Worm (Caenorhabditis elegans) whole organism, young adult: ENCODE measurements around the gene T19D7.6.
A peak's percentile ranks its signal among the peaks of the same experiment; 100 is the strongest.

Source experiments
- B0019.2 ChIP-seq: fragments of 200-800 bp; sonication (Bioruptor generic); conservative IDR thresholded peaks from 2 replicates; pipeline ENCODE4 v1.3.6; 2022; ENCODE audit warnings: missing genetic modification reagents, missing genetic modification characterization, missing compliant biosample characterization
- B0035.1 ChIP-seq: sonication (generic microtip); optimal IDR thresholded peaks from 2 replicates; lab custom pipeline; 2016; ENCODE audit warnings: missing genetic modification characterization, mild to moderate bottlenecking, missing compliant biosample characterization, missing genotype, missing genetic modification reagents
- F22D6.2 ChIP-seq: sonication (generic microtip); optimal IDR thresholded peaks from 2 replicates; lab custom pipeline; 2016; ENCODE audit warnings: mild to moderate bottlenecking, missing genetic modification characterization, missing compliant biosample characterization
- T26A5.8 ChIP-seq: sonication (generic microtip); optimal IDR thresholded peaks from 2 replicates; lab custom pipeline; 2016; ENCODE audit warnings: missing genetic modification characterization, missing compliant biosample characterization
- Y67H2A.10 ChIP-seq: fragments of 200-800 bp; sonication (Bioruptor generic); conservative IDR thresholded peaks from 2 replicates; pipeline ENCODE4 v1.3.6; 2022; ENCODE audit warnings: missing genetic modification reagents, missing genetic modification characterization, missing compliant biosample characterization
- cebp-1 ChIP-seq, 2 experiments: fragments of 200-800 bp in 1 of 2; sonication (Bioruptor generic) in 1 of 2; sonication (generic microtip) in 1 of 2; IDR thresholded peaks in 1 of 2; optimal IDR thresholded peaks in 1 of 2; 2 replicates each; pipeline versions ENCODE4 v1.3.6 to Lab custom; 2017 to 2022; ENCODE audit warnings: missing compliant biosample characterization in 2 of 2, missing genetic modification characterization in 2 of 2, mild to moderate bottlenecking in 1 of 2, missing genetic modification reagents in 1 of 2, moderate library complexity in 1 of 2
- ceh-100 ChIP-seq: fragments of 200-800 bp; sonication (Bioruptor generic); IDR thresholded peaks from 2 replicates; pipeline ENCODE4 v1.3.6; 2022; ENCODE audit warnings: missing genetic modification reagents, missing genetic modification characterization, missing compliant biosample characterization
- dpff-1 ChIP-seq: sonication (generic microtip); optimal IDR thresholded peaks from 2 replicates; lab custom pipeline; 2017; ENCODE audit warnings: mild to moderate bottlenecking, missing genetic modification characterization, missing compliant biosample characterization
- egrh-3 ChIP-seq: fragments of 200-800 bp; sonication (Bioruptor generic); IDR thresholded peaks from 2 replicates; pipeline ENCODE4 v1.3.6; 2022; ENCODE audit warnings: missing genetic modification reagents, missing genetic modification characterization, missing compliant biosample characterization
- fkh-3 ChIP-seq: sonication (generic microtip); optimal IDR thresholded peaks from 2 replicates; lab custom pipeline; 2016; ENCODE audit warnings: mild to moderate bottlenecking, missing genetic modification characterization, missing compliant biosample characterization
- gei-17 ChIP-seq: fragments of 200-800 bp; sonication (Bioruptor generic); optimal IDR thresholded peaks from 2 replicates; lab custom pipeline; 2018; ENCODE audit warnings: mild to moderate bottlenecking, missing genetic modification characterization, missing compliant biosample characterization
- hsf-1 ChIP-seq: fragments of 200-800 bp; sonication (Bioruptor generic); IDR thresholded peaks from 2 replicates; pipeline ENCODE4 v1.3.6; 2022; ENCODE audit warnings: missing genetic modification reagents, missing genetic modification characterization, missing compliant biosample characterization
- let-607 ChIP-seq, 2 experiments: fragments of 200-800 bp in 1 of 2; sonication (Bioruptor generic) in 1 of 2; sonication (generic microtip) in 1 of 2; optimal IDR thresholded peaks; 2 replicates each; lab custom pipeline; 2016 to 2018; ENCODE audit warnings: mild to moderate bottlenecking in 2 of 2, missing compliant biosample characterization in 2 of 2, missing genetic modification characterization in 2 of 2, moderate library complexity in 2 of 2, missing genotype in 1 of 2
- lin-26 ChIP-seq: fragments of 200-800 bp; sonication (Bioruptor generic); IDR thresholded peaks from 2 replicates; pipeline ENCODE4 v1.3.6; 2022; ENCODE audit warnings: missing genetic modification reagents, missing genetic modification characterization, missing compliant biosample characterization
- madf-6 ChIP-seq: fragments of 200-800 bp; sonication (Bioruptor generic); IDR thresholded peaks from 2 replicates; pipeline ENCODE4 v1.3.6; 2022; ENCODE audit warnings: missing genetic modification reagents, missing genetic modification characterization, missing compliant biosample characterization
- mcd-1 ChIP-seq: fragments of 200-800 bp; sonication (Bioruptor generic); IDR thresholded peaks from 2 replicates; pipeline ENCODE4 v1.3.6; 2022; ENCODE audit warnings: missing genetic modification reagents, missing genetic modification characterization, missing compliant biosample characterization
- mes-4 ChIP-seq: sonication (generic microtip); optimal IDR thresholded peaks from 2 replicates; lab custom pipeline; 2016; ENCODE audit warnings: missing genotype, missing genetic modification characterization, missing compliant biosample characterization
- nfya-2 ChIP-seq: fragments of 200-800 bp; sonication (Bioruptor generic); IDR thresholded peaks from 2 replicates; pipeline ENCODE4 v1.3.6; 2022; ENCODE audit warnings: missing genetic modification reagents, missing genetic modification characterization, missing compliant biosample characterization
- nhr-27 ChIP-seq: fragments of 200-800 bp; sonication (Bioruptor generic); optimal IDR thresholded peaks from 2 replicates; lab custom pipeline; 2018; ENCODE audit warnings: mild to moderate bottlenecking, missing genetic modification characterization, moderate library complexity, missing compliant biosample characterization
- nhr-90 ChIP-seq: sonication (generic microtip); optimal IDR thresholded peaks from 2 replicates; lab custom pipeline; 2016; ENCODE audit warnings: missing genotype, mild to moderate bottlenecking, missing genetic modification characterization, missing compliant biosample characterization
- sptf-2 ChIP-seq: fragments of 200-800 bp; sonication (Bioruptor generic); optimal IDR thresholded peaks from 2 replicates; lab custom pipeline; 2018; ENCODE audit warnings: mild to moderate bottlenecking, missing genetic modification characterization, missing compliant biosample characterization
- tlf-1 ChIP-seq: fragments of 200-800 bp; sonication (Bioruptor generic); optimal IDR thresholded peaks from 2 replicates; lab custom pipeline; 2018; ENCODE audit warnings: mild to moderate bottlenecking, missing genetic modification characterization, missing compliant biosample characterization
- zfh-2 ChIP-seq: fragments of 200-800 bp; sonication (Bioruptor generic); conservative IDR thresholded peaks from 2 replicates; pipeline ENCODE4 v1.3.6; 2022; ENCODE audit warnings: missing genetic modification reagents, missing genetic modification characterization, missing compliant biosample characterization

The T19D7.6 gene

ce11 chrX:637588-637987 is 33.0 kb downstream of the T19D7.6 start (continued):
- TF ChIP-seq mes-4 (tag; lab: Kevin White, UChicago) (no peak), zfh-2 (GFP tag; lab: Robert Waterston, UW) (no peak), mcd-1 (no peak), fkh-3 (tag; lab: Kevin White, UChicago) (no peak), sptf-2 (no peak), let-607 (tag; optimal IDR thresholded peaks at IDR 0.05; lab: Kevin White, UChicago) (peak in 1 of 2 experiments; percentile 8), nhr-90 (no peak), F22D6.2 (tag; lab: Kevin White, UChicago) (no peak), Y67H2A.10 (GFP tag; lab: Robert Waterston, UW) (no peak)

ce11 chrX:636893-637292 is 33.7 kb downstream of the T19D7.6 start, which contains the start of gene pha-2:
TSS of gene pha-2 (minus strand) at chrX:636993.
- TF ChIP-seq hsf-1 (GFP tag; lab: Robert Waterston, UW) (no peak), B0035.1 (tag; lab: Kevin White, UChicago) (no peak), madf-6 (GFP tag; lab: Robert Waterston, UW) (no peak), ceh-100 (GFP tag; lab: Robert Waterston, UW) (no peak), T26A5.8 (no peak), B0019.2 (GFP tag; lab: Robert Waterston, UW) (no peak), nfya-2 (no peak), lin-26 (GFP tag; lab: Robert Waterston, UW) (no peak)
- TF ChIP-seq, all 124 proteins: peak for 0

ce11 chrX:629134-629533 is 41.5 kb downstream of the T19D7.6 start, which contains the start of gene M6.4:
TSS of gene M6.4 (plus strand) at chrX:629188.
- no peak for TF ChIP-seq nhr-27 (tag; lab: Kevin White, UChicago)
- no peak for TF ChIP-seq tlf-1 (GFP tag; lab: Kevin White, UChicago)

- TF ChIP-seq cebp-1 (GFP tag; IDR thresholded peaks at IDR 0.05; lab: Robert Waterston, UW) (0 out of 2 replicates have a peak, but pooled peaks have one; percentile 3), cebp-1 (tag; optimal IDR thresholded peaks at IDR 0.05; lab: Kevin White, UChicago) (no peak), zfh-2 (GFP tag; lab: Robert Waterston, UW) (peak; percentile 94), B0019.2 (GFP tag; lab: Robert Waterston, UW) (no peak), egrh-3 (GFP tag; lab: Robert Waterston, UW) (peak; percentile 61; the same call in 1 of the 2 replicates)
Measured at ce11 chrX:621688-622087, 48.9 kb downstream of the T19D7.6 start.

DNA sequence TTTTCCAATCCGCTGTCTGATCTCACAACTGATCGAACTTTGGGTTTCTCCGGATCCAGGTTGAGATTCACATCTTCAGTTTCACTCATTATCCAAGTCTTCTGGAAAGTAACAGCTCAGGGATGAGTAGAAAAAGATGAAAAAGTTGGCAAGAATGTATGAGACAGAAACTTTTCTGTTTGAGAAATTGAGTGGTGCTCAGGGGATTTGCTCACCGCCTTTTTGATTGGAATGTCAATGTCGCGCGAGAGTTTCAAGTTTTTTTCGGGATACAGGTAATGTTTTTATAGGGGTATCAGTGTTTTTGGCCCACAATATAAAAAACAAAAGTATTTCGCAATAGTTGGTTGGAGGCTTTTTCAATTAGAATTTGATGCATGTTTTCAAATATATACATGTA is 49.4 kb downstream of the T19D7.6 start, which contains the start of gene unc-96:
Gene unc-96, minus strand, starts transcription at position 101 of the 400 bp plus-strand sequence.
- TF ChIP-seq cebp-1 (GFP tag; IDR thresholded peaks at IDR 0.05; lab: Robert Waterston, UW) (peak; percentile 67), cebp-1 (tag; optimal IDR thresholded peaks at IDR 0.05; lab: Kevin White, UChicago) (no peak), gei-17 (no peak), dpff-1 (tag; lab: Kevin White, UChicago) (no peak)
- TF ChIP-seq, all 124 proteins: peak for 1
